Fruit fly (Drosophila melanogaster) whole organism, embryonic: ENCODE data around the gene Ire1.

Experiments
- Bgb ChIP-seq: fragments of 200-800 bp; sonication (Bioruptor generic); IDR thresholded peaks from 2 replicates; pipeline ENCODE4 v1.3.6; 2022; ENCODE audit warnings: missing biosample characterization, missing genetic modification characterization; ENCODE audit not compliant: partially characterized antibody
- CG10147 ChIP-seq: fragments of 200-800 bp; sonication (Bioruptor generic); optimal IDR thresholded peaks from 2 replicates; lab custom pipeline; 2019; ENCODE audit warnings: missing biosample characterization, mild to moderate bottlenecking, missing genetic modification characterization, moderate library complexity
- CG10321 ChIP-seq: fragments of 200-800 bp; sonication (Bioruptor generic); IDR thresholded peaks from 2 replicates; pipeline ENCODE4 v1.3.6; 2022; ENCODE audit warnings: missing biosample characterization, missing genetic modification characterization
- CG10959 ChIP-seq: fragments of 200-800 bp; sonication (Bioruptor generic); IDR thresholded peaks from 2 replicates; pipeline ENCODE4 v1.3.6; 2022; ENCODE audit warnings: missing biosample characterization, missing genetic modification characterization
- CG11504 ChIP-seq: fragments of 200-800 bp; sonication (Bioruptor generic); optimal IDR thresholded peaks from 3 replicates; lab custom pipeline; 2019; ENCODE audit warnings: missing biosample characterization, mild to moderate bottlenecking, missing genetic modification characterization, moderate library complexity
- CG11723 ChIP-seq: fragments of 200-800 bp; sonication (Bioruptor generic); optimal IDR thresholded peaks from 2 replicates; lab custom pipeline; 2017; ENCODE audit warnings: missing biosample characterization, mild to moderate bottlenecking, missing genetic modification characterization
- CG13296 ChIP-seq: fragments of 200-800 bp; sonication (Bioruptor generic); optimal IDR thresholded peaks from 3 replicates; lab custom pipeline; 2018; ENCODE audit warnings: missing biosample characterization, mild to moderate bottlenecking, missing genetic modification characterization
- CG14441 ChIP-seq: fragments of 200-800 bp; sonication (Bioruptor generic); IDR thresholded peaks from 2 replicates; pipeline ENCODE4 v1.3.6; 2022; ENCODE audit warnings: missing biosample characterization, missing genetic modification characterization
- CG15073 ChIP-seq: fragments of 200-800 bp; sonication (Bioruptor generic); optimal IDR thresholded peaks from 2 replicates; lab custom pipeline; 2016; ENCODE audit warnings: missing biosample characterization, missing genetic modification characterization
- CG17912 ChIP-seq: fragments of 200-800 bp; sonication (Bioruptor generic); optimal IDR thresholded peaks from 2 replicates; lab custom pipeline; 2018; ENCODE audit warnings: missing biosample characterization, mild to moderate bottlenecking, missing genetic modification characterization
- CG18599 ChIP-seq: fragments of 200-800 bp; sonication (Bioruptor generic); optimal IDR thresholded peaks from 3 replicates; lab custom pipeline; 2017; ENCODE audit warnings: missing biosample characterization, missing genetic modification characterization, mild to moderate bottlenecking, moderate library complexity, missing genetic modification reagents
- CG18764 ChIP-seq: fragments of 200-800 bp; sonication (Bioruptor generic); optimal IDR thresholded peaks from 3 replicates; lab custom pipeline; 2016; ENCODE audit warnings: missing biosample characterization, missing genetic modification characterization
- CG2199 ChIP-seq: fragments of 200-800 bp; sonication (Bioruptor generic); IDR thresholded peaks from 3 replicates; pipeline ENCODE4 v1.3.6; 2022; ENCODE audit warnings: missing biosample characterization, missing genetic modification characterization
- CG2712 ChIP-seq: fragments of 200-800 bp; optimal IDR thresholded peaks from 3 replicates; lab custom pipeline; 2019; ENCODE audit warnings: missing biosample characterization, mild to moderate bottlenecking, missing genetic modification characterization, moderate library complexity
- CG34422 ChIP-seq: fragments of 200-800 bp; sonication (Bioruptor generic); IDR thresholded peaks from 3 replicates; pipeline ENCODE4 v1.3.6; 2022; ENCODE audit warnings: missing biosample characterization, missing genetic modification characterization
- CG3995 ChIP-seq: fragments of 200-800 bp; sonication (Bioruptor generic); optimal IDR thresholded peaks from 3 replicates; lab custom pipeline; 2016; ENCODE audit warnings: missing biosample characterization, missing genetic modification characterization
- CG42726 ChIP-seq: fragments of 200-800 bp; sonication (Bioruptor generic); IDR thresholded peaks from 2 replicates; pipeline ENCODE4 v1.3.6; 2022; ENCODE audit warnings: missing biosample characterization, missing genetic modification characterization; ENCODE audit not compliant: partially characterized antibody
- CG7963 ChIP-seq: fragments of 200-800 bp; sonication (Bioruptor generic); IDR thresholded peaks from 3 replicates; pipeline ENCODE4 v1.3.6; 2022; ENCODE audit warnings: missing biosample characterization, missing genetic modification characterization; ENCODE audit not compliant: partially characterized antibody
- CG8478 ChIP-seq: fragments of >200 bp; optimal IDR thresholded peaks from 2 replicates; lab custom pipeline; 2018
- CG8765 ChIP-seq: fragments of 200-800 bp; sonication (Bioruptor generic); IDR thresholded peaks from 2 replicates; pipeline ENCODE4 v1.3.6; 2022; ENCODE audit warnings: missing biosample characterization, missing genetic modification characterization
- CG9727 ChIP-seq: fragments of 200-800 bp; sonication (Bioruptor generic); optimal IDR thresholded peaks from 3 replicates; lab custom pipeline; 2017; ENCODE audit warnings: missing biosample characterization, mild to moderate bottlenecking, missing genetic modification characterization
- CHES-1-like ChIP-seq: fragments of 200-800 bp; sonication (Bioruptor generic); optimal IDR thresholded peaks from 2 replicates; lab custom pipeline; 2016; ENCODE audit warnings: missing biosample characterization, missing genetic modification characterization
- CkIIα-i1 ChIP-seq: fragments of 200-800 bp; sonication (Bioruptor generic); IDR thresholded peaks from 2 replicates; pipeline ENCODE4 v1.3.6; 2022; ENCODE audit warnings: missing biosample characterization, missing genetic modification characterization
- HmgD ChIP-seq: fragments of 200-800 bp; sonication (Bioruptor generic); optimal IDR thresholded peaks from 3 replicates; lab custom pipeline; 2016; ENCODE audit warnings: missing biosample characterization, missing genetic modification characterization
- Hmx ChIP-seq: fragments of 200-800 bp; sonication (Bioruptor generic); optimal IDR thresholded peaks from 2 replicates; lab custom pipeline; 2016; ENCODE audit warnings: missing biosample characterization, missing genetic modification characterization
- Kr ChIP-seq: fragments of 200-800 bp; sonication (Bioruptor generic); optimal IDR thresholded peaks from 2 replicates; lab custom pipeline; 2017; ENCODE audit warnings: missing biosample characterization, mild to moderate bottlenecking, missing genetic modification characterization
- MBD-R2 ChIP-seq: fragments of 200-800 bp; sonication (Bioruptor generic); IDR thresholded peaks from 2 replicates; pipeline ENCODE4 v1.3.6; 2022; ENCODE audit warnings: missing biosample characterization, missing genetic modification characterization
- NK7.1 ChIP-seq: fragments of 200-800 bp; sonication (Bioruptor generic); optimal IDR thresholded peaks from 3 replicates; lab custom pipeline; 2016; ENCODE audit warnings: missing biosample characterization, missing genetic modification characterization
- Poxn ChIP-seq: fragments of 200-800 bp; sonication (Bioruptor generic); IDR thresholded peaks from 2 replicates; pipeline ENCODE4 v1.3.6; 2022; ENCODE audit warnings: missing biosample characterization, missing genetic modification characterization
- Stat92E ChIP-seq, 3 experiments: fragments of >200 bp in 2 of 3; fragments of 200-800 bp in 1 of 3; sonication (Bioruptor generic) in 1 of 3; optimal IDR thresholded peaks; 2 replicates each; lab custom pipeline; 2017 to 2019; ENCODE audit warnings: missing biosample characterization in 3 of 3, missing genetic modification characterization in 3 of 3, mild to moderate bottlenecking in 1 of 3, moderate library complexity in 1 of 3
- YL-1 ChIP-seq: fragments of 200-800 bp; sonication (Bioruptor generic); optimal IDR thresholded peaks from 3 replicates; lab custom pipeline; 2017; ENCODE audit warnings: missing biosample characterization, mild to moderate bottlenecking, missing genetic modification characterization
- abd-A ChIP-seq: fragments of 200-800 bp; sonication (Bioruptor generic); optimal IDR thresholded peaks from 3 replicates; lab custom pipeline; 2019; ENCODE audit warnings: missing biosample characterization, mild to moderate bottlenecking, missing genetic modification characterization, moderate library complexity
- ac ChIP-seq: fragments of 200-800 bp; sonication (Bioruptor generic); optimal IDR thresholded peaks from 3 replicates; lab custom pipeline; 2017; ENCODE audit warnings: missing biosample characterization, mild to moderate bottlenecking, missing genetic modification characterization
- ase ChIP-seq: fragments of 200-800 bp; sonication (Bioruptor generic); IDR thresholded peaks from 3 replicates; pipeline ENCODE4 v1.3.6; 2022; ENCODE audit warnings: missing biosample characterization, missing genetic modification characterization
- ash1 ChIP-seq: fragments of 200-800 bp; sonication (Bioruptor generic); optimal IDR thresholded peaks from 2 replicates; lab custom pipeline; 2018; ENCODE audit warnings: missing biosample characterization, mild to moderate bottlenecking, missing genetic modification characterization
- az2 ChIP-seq: fragments of 200-800 bp; sonication (Bioruptor generic); optimal IDR thresholded peaks from 3 replicates; lab custom pipeline; 2016; ENCODE audit warnings: missing biosample characterization, missing genetic modification characterization
- btn ChIP-seq: fragments of 200-800 bp; sonication (Bioruptor generic); optimal IDR thresholded peaks from 2 replicates; lab custom pipeline; 2016; ENCODE audit warnings: missing biosample characterization, missing genetic modification characterization
- cad ChIP-seq: fragments of >200 bp; optimal IDR thresholded peaks from 2 replicates; lab custom pipeline; 2017; ENCODE audit warnings: missing biosample characterization, missing genetic modification characterization
- chm ChIP-seq: fragments of 200-800 bp; sonication (Bioruptor generic); IDR thresholded peaks from 2 replicates; pipeline ENCODE4 v1.3.6; 2022; ENCODE audit warnings: missing biosample characterization, missing genetic modification characterization
- dpn ChIP-seq, 2 experiments: fragments of 200-800 bp; sonication (Bioruptor generic); optimal IDR thresholded peaks; 3 replicates each; lab custom pipeline; 2016; ENCODE audit warnings: missing biosample characterization in 2 of 2, missing genetic modification characterization in 2 of 2
- fd3F ChIP-seq: fragments of 200-800 bp; sonication (Bioruptor generic); optimal IDR thresholded peaks from 2 replicates; lab custom pipeline; 2018; ENCODE audit warnings: missing biosample characterization, mild to moderate bottlenecking, missing genetic modification characterization, moderate library complexity
- jing ChIP-seq: fragments of 200-800 bp; sonication (Bioruptor generic); optimal IDR thresholded peaks from 2 replicates; lab custom pipeline; 2018; ENCODE audit warnings: missing biosample characterization, mild to moderate bottlenecking, missing genetic modification characterization
- mirr ChIP-seq: fragments of 200-800 bp; sonication (Bioruptor generic); optimal IDR thresholded peaks from 3 replicates; lab custom pipeline; 2018; ENCODE audit warnings: missing biosample characterization, mild to moderate bottlenecking, missing genetic modification characterization
- odd ChIP-seq: fragments of 200-800 bp; sonication (Bioruptor generic); optimal IDR thresholded peaks from 2 replicates; lab custom pipeline; 2017; ENCODE audit warnings: missing biosample characterization, mild to moderate bottlenecking, missing genetic modification characterization
- onecut ChIP-seq: fragments of 200-800 bp; sonication (Bioruptor generic); IDR thresholded peaks from 2 replicates; pipeline ENCODE4 v1.3.6; 2022; ENCODE audit warnings: missing biosample characterization, missing genetic modification characterization
- p53 ChIP-seq: fragments of 200-800 bp; sonication (Bioruptor generic); optimal IDR thresholded peaks from 2 replicates; lab custom pipeline; 2016; ENCODE audit warnings: missing biosample characterization, missing genetic modification characterization
- phol ChIP-seq: fragments of 200-800 bp; sonication (Bioruptor generic); optimal IDR thresholded peaks from 3 replicates; lab custom pipeline; 2018; ENCODE audit warnings: missing biosample characterization, mild to moderate bottlenecking, missing genetic modification characterization, moderate library complexity
- slou ChIP-seq: fragments of 200-800 bp; sonication (Bioruptor generic); optimal IDR thresholded peaks from 3 replicates; lab custom pipeline; 2016; ENCODE audit warnings: missing biosample characterization, missing genetic modification characterization
- trem ChIP-seq: fragments of 200-800 bp; optimal IDR thresholded peaks from 3 replicates; lab custom pipeline; 2019; ENCODE audit warnings: missing biosample characterization, mild to moderate bottlenecking, missing genetic modification characterization, moderate library complexity
- trh ChIP-seq: fragments of 200-800 bp; sonication (Bioruptor generic); optimal IDR thresholded peaks from 2 replicates; lab custom pipeline; 2016; ENCODE audit warnings: missing biosample characterization, missing genetic modification characterization

The Ire1 gene

dm6 chr3R:19860996-19861719 is at the start of gene Ire1, which contains the start of gene Mrm2 (continued):
- TF ChIP-seq CG17912 (GFP tag; lab: Kevin White, UChicago) (peak; percentile 24), CG7963 (GFP tag; lab: Robert Waterston, UW) (no peak; the same call in 2 of the 3 replicates), jing (peak; percentile 59), az2 (GFP tag; lab: Kevin White, UChicago) (peak; percentile 80), CG34422 (GFP tag; lab: Robert Waterston, UW) (peak; percentile 78), CG42726 (GFP tag; lab: Robert Waterston, UW) (no peak), CG13296 (GFP tag; lab: Kevin White, UChicago) (peak; percentile 45), CkIIα-i1 (GFP tag; lab: Robert Waterston, UW) (0 out of 2 replicates have a peak, but pooled peaks have one; percentile 29), ac (GFP tag; lab: Kevin White, UChicago) (peak; percentile 26), onecut (GFP tag; lab: Robert Waterston, UW) (peak; percentile 70), MBD-R2 (GFP tag; lab: Robert Waterston, UW) (peak; percentile 82), CG18599 (GFP tag; lab: Kevin White, UChicago) (peak; percentile 64), odd (GFP tag; lab: Kevin White, UChicago) (peak; percentile 45), abd-A (tag; lab: Kevin White, UChicago) (no peak), fd3F (peak; percentile 72), Kr (GFP tag; lab: Kevin White, UChicago) (peak; percentile 1), ase (GFP tag; lab: Robert Waterston, UW) (peak; percentile 59; the same call in 1 of the 3 replicates), CG10959 (GFP tag; lab: Robert Waterston, UW) (peak; percentile 63), chm (GFP tag; lab: Robert Waterston, UW) (peak; percentile 57; the same call in 1 of the 2 replicates), Stat92E (GFP tag; optimal IDR thresholded peaks at IDR 0.05; lab: Kevin White, UChicago) (peak in 1 of 3 experiments; percentile 58), YL-1 (GFP tag; lab: Kevin White, UChicago) (peak; percentile 76), CG15073 (no peak), Bgb (GFP tag; lab: Robert Waterston, UW) (peak; percentile 61), btn (GFP tag; lab: Kevin White, UChicago) (peak; percentile 62), Poxn (no peak), CG2199 (GFP tag; lab: Robert Waterston, UW) (no peak), trh (GFP tag; lab: Kevin White, UChicago) (no peak), Hmx (GFP tag; lab: Kevin White, UChicago) (peak; percentile 3), CG8765 (GFP tag; lab: Robert Waterston, UW) (peak; percentile 76), CG10147 (GFP tag; lab: Kevin White, UChicago) (peak; percentile 38), ash1 (GFP tag; lab: Kevin White, UChicago) (no peak), CG3995 (peak; percentile 48), CG11723 (GFP tag; lab: Kevin White, UChicago) (peak; percentile 47), CG2712 (peak; percentile 83), NK7.1 (GFP tag; lab: Kevin White, UChicago) (peak; percentile 62), CHES-1-like (peak; percentile 93), HmgD (peak; percentile 95), CG8478 (no peak), p53 (GFP tag; lab: Kevin White, UChicago) (peak; percentile 83), mirr (peak; percentile 29), phol (tag; lab: Kevin White, UChicago) (peak; percentile 91), dpn (GFP tag; optimal IDR thresholded peaks at IDR 0.05; lab: Kevin White, UChicago) (peak; percentile 84 to 93), CG18764 (GFP tag; lab: Kevin White, UChicago) (peak; percentile 75), CG9727 (peak; percentile 79), CG10321 (no peak), trem (tag; lab: Kevin White, UChicago) (peak; percentile 89), CG11504 (tag; lab: Kevin White, UChicago) (peak; percentile 79), CG14441 (peak; percentile 80), slou (GFP tag; lab: Kevin White, UChicago) (peak; percentile 81), cad (GFP tag; lab: Kevin White, UChicago) (no peak)
